Fruit fly (Drosophila melanogaster): Measurements from ENCODE around the gene beta4GalNAcTB.

The beta4GalNAcTB gene

DNA sequence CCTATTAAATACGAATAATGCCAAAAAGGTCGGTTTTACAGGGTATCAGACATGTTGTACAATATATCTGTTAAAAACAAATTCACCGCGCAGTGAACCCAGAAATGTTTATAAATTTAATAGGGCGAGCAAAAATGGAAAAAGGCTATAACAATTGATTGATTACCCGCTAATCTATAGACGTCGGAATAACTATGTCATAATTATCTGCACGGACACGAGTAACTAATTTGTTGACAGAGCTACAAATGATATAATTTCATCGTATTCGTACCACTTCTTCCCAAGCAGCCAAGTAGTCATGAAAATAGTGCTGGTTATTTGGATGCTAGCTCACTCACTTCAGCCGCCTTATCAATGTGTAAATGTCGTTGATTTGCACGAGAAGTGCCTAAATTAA lies 9.1 kb downstream of the beta4GalNAcTB start, which contains the start of gene CG14518:
CG14518 (plus strand) TSS at position 301 of the 400 bp plus-strand sequence.
- TF ChIP-seq CG8632 (GFP tag; optimal IDR thresholded peaks at IDR 0.05) (no peak), Sox15 (GFP tag; optimal IDR thresholded peaks at IDR 0.05) (no peak), Eip75B (GFP tag; optimal IDR thresholded peaks at IDR 0.05) (no peak), Met (GFP tag; optimal IDR thresholded peaks at IDR 0.05) (no peak), svp (GFP tag) (no peak), CG6163 (GFP tag; IDR thresholded peaks at IDR 0.05) (no peak)

DNA sequence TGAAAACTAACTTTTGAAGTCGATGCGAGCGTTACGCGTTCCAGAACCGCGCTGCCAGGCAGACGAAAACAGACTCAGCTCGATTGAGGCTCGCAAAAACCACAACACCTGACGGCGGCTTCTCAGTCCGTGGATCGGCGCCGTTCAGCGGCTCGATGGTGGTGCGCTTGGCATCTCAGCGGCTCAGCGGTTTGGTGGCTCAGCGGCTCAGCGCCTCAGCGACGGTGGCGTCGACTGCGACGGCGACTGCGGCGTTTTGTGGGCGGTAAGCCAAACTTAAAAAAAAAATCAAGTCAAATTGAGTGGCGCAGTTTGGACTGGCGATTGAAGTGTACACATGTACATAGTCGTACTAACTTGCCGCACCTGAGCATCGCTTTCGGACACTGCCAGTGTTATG lies 13.4 kb downstream of the beta4GalNAcTB start, which contains the start of gene wat:
wat (minus strand) TSS at position 41 of the 400 bp plus-strand sequence.
- TF ChIP-seq CG3919 (GFP tag; optimal IDR thresholded peaks at IDR 0.05) = no peak
- no peak for TF ChIP-seq svp (GFP tag)
- 0 out of 3 replicates have a peak, but pooled peaks have one; percentile 18 for TF ChIP-seq eg (GFP tag; IDR thresholded peaks at IDR 0.05)
- TF ChIP-seq CG8319 (GFP tag; optimal IDR thresholded peaks at IDR 0.05) = no peak

DNA sequence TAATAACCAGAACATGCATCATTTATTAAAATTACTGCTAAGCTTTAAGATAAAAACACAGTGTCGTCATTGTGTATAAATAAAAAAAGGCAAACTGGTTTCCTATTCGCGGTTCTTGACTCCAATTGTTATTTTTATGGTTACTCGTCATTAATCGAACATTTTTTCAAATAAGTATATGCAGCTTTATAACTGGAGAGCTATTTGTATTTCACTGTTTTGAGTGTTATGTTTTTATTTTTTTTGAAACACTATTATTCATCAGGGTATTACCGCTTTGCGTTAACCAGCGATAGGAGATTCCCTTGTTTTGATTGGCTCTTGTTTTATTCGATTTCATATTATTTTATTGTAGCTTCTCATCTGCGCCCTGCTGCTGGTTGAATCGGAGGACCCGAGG lies 22.7 kb downstream of the beta4GalNAcTB start:
- peak; percentile 23 for TF ChIP-seq CG32006 (GFP tag; optimal IDR thresholded peaks at IDR 0.05)
- peak; percentile 47 for TF ChIP-seq CG6808 (GFP tag; optimal IDR thresholded peaks at IDR 0.05)
- TF ChIP-seq CG15336 (GFP tag; IDR thresholded peaks at IDR 0.05) = no peak
- TF ChIP-seq Eip78C (GFP tag) = peak; percentile 88
- no peak for TF ChIP-seq CG4318 (GFP tag; optimal IDR thresholded peaks at IDR 0.05)
- TF ChIP-seq CG10669 (GFP tag; optimal IDR thresholded peaks at IDR 0.05) = peak; percentile 47
- TF ChIP-seq cyc (GFP tag; optimal IDR thresholded peaks at IDR 0.05) = no peak
- no peak for TF ChIP-seq CG34406 (GFP tag; optimal IDR thresholded peaks at IDR 0.05)
- TF ChIP-seq achi (GFP tag; optimal IDR thresholded peaks at IDR 0.05) = peak; percentile 1
- TF ChIP-seq fd59A (GFP tag; optimal IDR thresholded peaks at IDR 0.05) = peak; percentile 45
- peak; percentile 51 for TF ChIP-seq CG3032 (tag; optimal IDR thresholded peaks at IDR 0.05)
- TF ChIP-seq dsx (GFP tag; optimal IDR thresholded peaks at IDR 0.05; ENCODE audit: poor library complexity, severe bottlenecking) = peak; percentile 46
- no peak for TF ChIP-seq Sox14 (GFP tag; optimal IDR thresholded peaks at IDR 0.05)
- TF ChIP-seq Ets96B (tag; optimal IDR thresholded peaks at IDR 0.05) = peak; percentile 56
- TF ChIP-seq CG3919 (GFP tag; optimal IDR thresholded peaks at IDR 0.05) = no peak
- TF ChIP-seq eg (GFP tag; IDR thresholded peaks at IDR 0.05) = no peak
- TF ChIP-seq spab (GFP tag; optimal IDR thresholded peaks at IDR 0.05) = peak; percentile 32
- TF ChIP-seq CG10631 (GFP tag; optimal IDR thresholded peaks at IDR 0.05) = peak; percentile 24
- TF ChIP-seq OdsH (GFP tag; optimal IDR thresholded peaks at IDR 0.05) = peak; percentile 15
- peak in 1 of 2 experiments; percentile 5 for TF ChIP-seq salr (GFP tag; optimal IDR thresholded peaks at IDR 0.05)
- peak; percentile 10 to 63 for TF ChIP-seq ss (GFP tag; optimal IDR thresholded peaks at IDR 0.05)
- TF ChIP-seq Smox (GFP tag; optimal IDR thresholded peaks at IDR 0.05) = no peak
- TF ChIP-seq Eip93F (GFP tag; optimal IDR thresholded peaks at IDR 0.05) = no peak

DNA sequence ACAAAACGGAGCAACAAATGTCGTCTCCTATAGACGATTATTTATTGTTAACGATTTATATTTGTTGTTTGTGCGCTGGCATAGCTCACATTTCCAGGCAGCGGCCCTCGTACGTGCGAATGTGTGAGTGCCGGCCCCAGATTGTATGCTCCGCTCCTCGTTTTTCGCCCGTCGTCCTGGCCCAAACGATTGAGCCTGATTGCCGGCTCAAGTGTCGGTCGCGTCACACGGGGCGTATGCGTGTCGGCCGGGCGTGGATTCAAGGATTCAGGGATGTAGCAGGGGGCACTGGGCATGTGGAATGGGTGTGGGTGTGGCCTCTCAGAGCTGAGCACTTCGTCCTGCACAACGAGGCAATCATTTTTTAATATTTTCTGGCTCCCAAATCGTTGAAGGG lies 28.2 kb downstream of the beta4GalNAcTB start:
- TF ChIP-seq Lpt (GFP tag; optimal IDR thresholded peaks at IDR 0.05) (no peak), Hr39 (GFP tag; optimal IDR thresholded peaks at IDR 0.05) (no peak), CG8632 (GFP tag; optimal IDR thresholded peaks at IDR 0.05) (no peak), CG6792 (GFP tag; optimal IDR thresholded peaks at IDR 0.05) (no peak), net (GFP tag; optimal IDR thresholded peaks at IDR 0.05) (no peak), CG6854 (GFP tag; optimal IDR thresholded peaks at IDR 0.05) (no peak), CG9139 (GFP tag; optimal IDR thresholded peaks at IDR 0.05) (no peak), Gug (GFP tag; IDR thresholded peaks at IDR 0.05) (no peak)

Measured in whole organism, prepupa.